Worm (Caenorhabditis elegans) whole organism, L1 larva: ENCODE measurements around the gene srp-3.

Experiments used
- C04F5.9 ChIP-seq: sonication (generic microtip); optimal IDR thresholded peaks from 2 replicates; lab custom pipeline; 2016; ENCODE audit warnings: missing genetic modification characterization, missing compliant biosample characterization
- C34B4.2 ChIP-seq: sonication (generic microtip); optimal IDR thresholded peaks from 2 replicates; lab custom pipeline; 2017; ENCODE audit warnings: mild to moderate bottlenecking, missing genetic modification characterization, missing compliant biosample characterization
- F16B12.6 ChIP-seq: fragments of 150-350 bp; optimal IDR thresholded peaks from 2 replicates; lab custom pipeline; 2014; ENCODE audit warnings: missing biosample characterization, missing genetic modification characterization
- alr-1 ChIP-seq: fragments of 200-800 bp; sonication (Bioruptor generic); optimal IDR thresholded peaks from 2 replicates; lab custom pipeline; 2018; ENCODE audit warnings: borderline replicate concordance, mild to moderate bottlenecking, missing genetic modification characterization, missing compliant biosample characterization
- aly-2 ChIP-seq: fragments of 150-350 bp; optimal IDR thresholded peaks from 2 replicates; lab custom pipeline; 2014; ENCODE audit warnings: missing biosample characterization, missing genetic modification characterization
- ama-1 ChIP-seq: fragments of 150-350 bp; optimal IDR thresholded peaks from 2 replicates; lab custom pipeline; 2014
- blmp-1 ChIP-seq: fragments of 150-350 bp; optimal IDR thresholded peaks from 2 replicates; lab custom pipeline; 2014; ENCODE audit warnings: missing biosample characterization, missing genetic modification characterization
- ceh-63 ChIP-seq: fragments of 200-800 bp; sonication (Bioruptor generic); optimal IDR thresholded peaks from 2 replicates; lab custom pipeline; 2018; ENCODE audit warnings: mild to moderate bottlenecking, missing genetic modification characterization, missing compliant biosample characterization
- ceh-82 ChIP-seq, 3 experiments: fragments of 150-350 bp in 1 of 3; sonication (generic microtip) in 2 of 3; optimal IDR thresholded peaks; 2 replicates each; lab custom pipeline; 2014 to 2017; ENCODE audit warnings: missing biosample characterization in 3 of 3, missing genetic modification characterization in 3 of 3
- ceh-88 ChIP-seq: fragments of 200-800 bp; sonication (Bioruptor generic); IDR thresholded peaks from 2 replicates; pipeline ENCODE4 v1.3.6; 2022; ENCODE audit warnings: missing genetic modification characterization, missing compliant biosample characterization
- dpl-1 ChIP-seq, 3 experiments: fragments of 150-350 bp in 2 of 3; sonication (generic microtip) in 1 of 3; optimal IDR thresholded peaks; 2 replicates each; lab custom pipeline; 2014 to 2017; ENCODE audit warnings: missing biosample characterization in 3 of 3, missing genetic modification characterization in 3 of 3, missing genetic modification reagents in 3 of 3
- dsc-1 ChIP-seq: sonication (generic microtip); optimal IDR thresholded peaks from 2 replicates; lab custom pipeline; 2016; ENCODE audit warnings: mild to moderate bottlenecking, missing genetic modification characterization, missing compliant biosample characterization
- efl-1 ChIP-seq, 4 experiments: fragments of 150-350 bp; optimal IDR thresholded peaks in 3 of 4; peaks in 1 of 4; 1 replicate in 1 of 4; 2 replicates in 3 of 4; lab custom pipeline; 2014; ENCODE audit warnings: missing biosample characterization in 2 of 4, missing genetic modification characterization in 2 of 4, missing genetic modification reagents in 2 of 4
- egl-27 ChIP-seq, 2 experiments: fragments of 150-350 bp in 1 of 2; sonication (generic microtip); optimal IDR thresholded peaks; 3 replicates each; lab custom pipeline; 2017 to 2018; ENCODE audit warnings: missing biosample characterization in 2 of 2, missing genetic modification characterization in 2 of 2, missing genetic modification reagents in 2 of 2
- elt-2 ChIP-seq: sonication (generic microtip); optimal IDR thresholded peaks from 2 replicates; lab custom pipeline; 2016; ENCODE audit warnings: missing genetic modification characterization, mild to moderate bottlenecking, inconsistent platforms, missing compliant biosample characterization, missing genetic modification reagents
- ets-5 ChIP-seq: fragments of 200-800 bp; sonication (Bioruptor generic); IDR thresholded peaks from 2 replicates; pipeline ENCODE4 v1.3.6; 2022; ENCODE audit warnings: missing genetic modification characterization, missing compliant biosample characterization
- fkh-10 ChIP-seq: sonication (generic microtip); optimal IDR thresholded peaks from 2 replicates; lab custom pipeline; 2017; ENCODE audit warnings: missing biosample characterization, missing genetic modification reagents, missing genetic modification characterization
- fos-1 ChIP-seq: fragments of 150-350 bp; optimal IDR thresholded peaks from 2 replicates; lab custom pipeline; 2014; ENCODE audit warnings: missing biosample characterization, missing genetic modification characterization
- grh-1 ChIP-seq: fragments of 200-800 bp; sonication (Bioruptor generic); IDR thresholded peaks from 2 replicates; pipeline ENCODE4 v1.3.6; 2022; ENCODE audit warnings: missing genetic modification reagents, missing genetic modification characterization, missing compliant biosample characterization
- hlh-17 ChIP-seq: fragments of 200-800 bp; sonication (Bioruptor generic); optimal IDR thresholded peaks from 2 replicates; lab custom pipeline; 2018; ENCODE audit warnings: missing genetic modification characterization, mild to moderate bottlenecking, missing compliant biosample characterization, moderate library complexity, borderline replicate concordance
- irx-1 ChIP-seq: sonication (generic microtip); optimal IDR thresholded peaks from 2 replicates; lab custom pipeline; 2016; ENCODE audit warnings: missing genetic modification characterization, missing compliant biosample characterization
- jun-1 ChIP-seq: fragments of 150-350 bp; optimal IDR thresholded peaks from 2 replicates; lab custom pipeline; 2014; ENCODE audit warnings: missing biosample characterization, missing genetic modification reagents, missing genetic modification characterization
- lin-13 ChIP-seq: fragments of 150-350 bp; optimal IDR thresholded peaks from 2 replicates; lab custom pipeline; 2014; ENCODE audit warnings: missing biosample characterization, missing genetic modification reagents, missing genetic modification characterization
- lin-14 ChIP-seq: fragments of 200-800 bp; sonication (Bioruptor generic); optimal IDR thresholded peaks from 2 replicates; lab custom pipeline; 2018; ENCODE audit warnings: mild to moderate bottlenecking, missing genetic modification characterization, moderate library complexity, missing compliant biosample characterization
- lin-15B ChIP-seq: fragments of 150-350 bp; sonication (generic microtip); optimal IDR thresholded peaks from 3 replicates; lab custom pipeline; 2014; ENCODE audit warnings: missing biosample characterization, missing genetic modification characterization
- lsy-2 ChIP-seq, 2 experiments: fragments of 150-350 bp; optimal IDR thresholded peaks; 2 replicates each; lab custom pipeline; 2014; ENCODE audit warnings: missing biosample characterization in 2 of 2, missing genetic modification characterization in 2 of 2
- mab-9 ChIP-seq: fragments of 200-800 bp; sonication (Bioruptor generic); IDR thresholded peaks from 2 replicates; pipeline ENCODE4 v1.3.6; 2022; ENCODE audit warnings: missing genetic modification reagents, missing genetic modification characterization, missing compliant biosample characterization
- mdl-1 ChIP-seq, 2 experiments: fragments of 150-350 bp; optimal IDR thresholded peaks; 2 replicates each; lab custom pipeline; 2014 to 2017; ENCODE audit warnings: missing biosample characterization in 2 of 2, missing genetic modification characterization in 2 of 2, inconsistent platforms in 1 of 2
- mep-1 ChIP-seq: fragments of 150-350 bp; optimal IDR thresholded peaks from 2 replicates; lab custom pipeline; 2014; ENCODE audit warnings: missing biosample characterization, missing genetic modification characterization
- nhr-12 ChIP-seq: sonication (generic microtip); optimal IDR thresholded peaks from 2 replicates; lab custom pipeline; 2017; ENCODE audit warnings: missing biosample characterization, missing genetic modification characterization
- nhr-19 ChIP-seq: fragments of 200-800 bp; sonication (Bioruptor generic); conservative IDR thresholded peaks from 2 replicates; pipeline ENCODE4 v1.3.6; 2022; ENCODE audit warnings: missing genetic modification characterization, missing compliant biosample characterization
- nhr-20 ChIP-seq: sonication (generic microtip); optimal IDR thresholded peaks from 2 replicates; lab custom pipeline; 2016; ENCODE audit warnings: mild to moderate bottlenecking, missing genetic modification characterization, missing compliant biosample characterization
- nhr-237 ChIP-seq: fragments of 150-350 bp; optimal IDR thresholded peaks from 2 replicates; lab custom pipeline; 2014; ENCODE audit warnings: missing biosample characterization, missing genetic modification characterization
- nhr-28 ChIP-seq: fragments of 150-350 bp; optimal IDR thresholded peaks from 2 replicates; lab custom pipeline; 2014; ENCODE audit warnings: missing biosample characterization, missing genetic modification characterization
- nhr-71 ChIP-seq: sonication (generic microtip); optimal IDR thresholded peaks from 2 replicates; lab custom pipeline; 2016; ENCODE audit warnings: mild to moderate bottlenecking, missing genetic modification characterization, moderate library complexity, missing compliant biosample characterization
- nhr-77 ChIP-seq: fragments of 150-350 bp; optimal IDR thresholded peaks from 2 replicates; lab custom pipeline; 2014; ENCODE audit warnings: missing biosample characterization, missing genetic modification characterization
- nhr-84 ChIP-seq: sonication (generic microtip); optimal IDR thresholded peaks from 2 replicates; lab custom pipeline; 2017; ENCODE audit warnings: missing biosample characterization, missing genetic modification characterization
- nhr-90 ChIP-seq: sonication (generic microtip); optimal IDR thresholded peaks from 2 replicates; lab custom pipeline; 2016; ENCODE audit warnings: mild to moderate bottlenecking, missing genetic modification characterization, missing compliant biosample characterization; ENCODE audit not compliant: poor library complexity
- pag-3 ChIP-seq: sonication (generic microtip); optimal IDR thresholded peaks from 2 replicates; lab custom pipeline; 2017; ENCODE audit warnings: missing genetic modification characterization, mild to moderate bottlenecking, missing compliant biosample characterization, antibody characterized with exemption, borderline replicate concordance; ENCODE audit not compliant: insufficient read depth
- pqm-1 ChIP-seq: sonication (generic microtip); optimal IDR thresholded peaks from 3 replicates; lab custom pipeline; 2017; ENCODE audit warnings: missing biosample characterization, missing genetic modification characterization
- skn-1 ChIP-seq: fragments of 150-350 bp; optimal IDR thresholded peaks from 2 replicates; lab custom pipeline; 2014; ENCODE audit warnings: missing biosample characterization, missing genetic modification characterization
- sup-37 ChIP-seq: fragments of 200-800 bp; sonication (Bioruptor generic); optimal IDR thresholded peaks from 2 replicates; lab custom pipeline; 2018; ENCODE audit warnings: mild to moderate bottlenecking, missing genetic modification characterization, missing compliant biosample characterization
- tbx-2 ChIP-seq: sonication (generic microtip); optimal IDR thresholded peaks from 2 replicates; lab custom pipeline; 2016; ENCODE audit warnings: missing genetic modification characterization, missing compliant biosample characterization
- tlp-1 ChIP-seq: fragments of 150-350 bp; optimal IDR thresholded peaks from 2 replicates; lab custom pipeline; 2014; ENCODE audit warnings: missing biosample characterization, missing genetic modification characterization
- unc-30 ChIP-seq: sonication (generic microtip); optimal IDR thresholded peaks from 2 replicates; lab custom pipeline; 2017; ENCODE audit warnings: missing biosample characterization, missing genetic modification characterization
- unc-86 ChIP-seq: sonication (generic microtip); optimal IDR thresholded peaks from 2 replicates; lab custom pipeline; 2016; ENCODE audit warnings: missing genetic modification characterization, missing compliant biosample characterization
- unc-98 ChIP-seq: fragments of 200-800 bp; sonication (Bioruptor generic); IDR thresholded peaks from 2 replicates; pipeline ENCODE4 v1.3.6; 2022; ENCODE audit warnings: missing genetic modification characterization, missing compliant biosample characterization
- vab-15 ChIP-seq: sonication (generic microtip); optimal IDR thresholded peaks from 2 replicates; lab custom pipeline; 2017; ENCODE audit warnings: missing genotype, mild to moderate bottlenecking, missing genetic modification characterization, missing compliant biosample characterization
- zip-4 ChIP-seq: fragments of 200-800 bp; sonication (Bioruptor generic); optimal IDR thresholded peaks from 2 replicates; lab custom pipeline; 2018; ENCODE audit warnings: mild to moderate bottlenecking, missing genetic modification characterization, moderate library complexity, missing compliant biosample characterization
- ztf-11 ChIP-seq, 2 experiments: sonication (generic microtip); optimal IDR thresholded peaks; 2 replicates each; lab custom pipeline; 2016 to 2017; ENCODE audit warnings: missing genetic modification characterization in 2 of 2, missing biosample characterization in 1 of 2, missing compliant biosample characterization in 1 of 2
- ztf-4 ChIP-seq: fragments of 150-350 bp; optimal IDR thresholded peaks from 2 replicates; lab custom pipeline; 2014; ENCODE audit warnings: missing biosample characterization, missing genetic modification characterization

Gene srp-3

ce11 chrV:1868596-1869263, 39.9 kb upstream of the srp-3 start, which contains the start of gene knl-3 (continued):
- TF ChIP-seq nhr-90 (tag; lab: Kevin White, UChicago) (peak; percentile 88), zip-4 (GFP tag; lab: Kevin White, UChicago) (peak; percentile 64), nhr-71 (peak; percentile 92), fos-1 (tag; lab: Kevin White, UChicago) (peak; percentile 71), ztf-4 (tag; lab: Kevin White, UChicago) (peak; percentile 54), ztf-11 (tag; optimal IDR thresholded peaks at IDR 0.05; lab: Kevin White, UChicago) (peak in 1 of 2 experiments; percentile 70), blmp-1 (tag; lab: Kevin White, UChicago) (peak; percentile 52), nhr-28 (no peak), nhr-77 (peak; percentile 76), lin-15B (tag; lab: Kevin White, UChicago) (peak; percentile 89), nhr-12 (tag; lab: Kevin White, UChicago) (no peak), dsc-1 (tag; lab: Kevin White, UChicago) (peak; percentile 89), ets-5 (GFP tag; lab: Robert Waterston, UW) (no peak), nhr-84 (tag; lab: Kevin White, UChicago) (no peak), dpl-1 (GFP tag; optimal IDR thresholded peaks at IDR 0.05; lab: Kevin White, UChicago) (peak; percentile 97 to 98 (median 98)), ceh-88 (GFP tag; lab: Robert Waterston, UW) (peak; percentile 52), nhr-20 (tag; lab: Kevin White, UChicago) (peak; percentile 89), mab-9 (GFP tag; lab: Robert Waterston, UW) (peak; percentile 82), irx-1 (tag; lab: Kevin White, UChicago) (peak; percentile 82), pag-3 (tag; lab: Kevin White, UChicago) (no peak), ceh-82 (tag; optimal IDR thresholded peaks at IDR 0.05; lab: Kevin White, UChicago) (peak; percentile 95 to 96 (median 95)), tlp-1 (tag; lab: Kevin White, UChicago) (no peak), unc-98 (GFP tag; lab: Robert Waterston, UW) (peak; percentile 38; the same call in 1 of the 2 replicates), vab-15 (tag; lab: Kevin White, UChicago) (peak; percentile 45), grh-1 (GFP tag; lab: Robert Waterston, UW) (peak; percentile 88), lsy-2 (tag; optimal IDR thresholded peaks at IDR 0.05; lab: Kevin White, UChicago) (peak; percentile 91), unc-86 (tag; lab: Kevin White, UChicago) (peak; percentile 84), mdl-1 (tag; optimal IDR thresholded peaks at IDR 0.05; lab: Kevin White, UChicago) (peak in 1 of 2 experiments; percentile 84), unc-30 (tag; lab: Kevin White, UChicago) (no peak), C04F5.9 (peak; percentile 17), skn-1 (tag; lab: Kevin White, UChicago) (peak; percentile 82), lin-14 (peak; percentile 96), egl-27 (tag; optimal IDR thresholded peaks at IDR 0.05; lab: Kevin White, UChicago) (no peak), aly-2 (peak; percentile 81), C34B4.2 (tag; lab: Kevin White, UChicago) (no peak), mep-1 (tag; lab: Kevin White, UChicago) (peak; percentile 96), elt-2 (tag; lab: Kevin White, UChicago) (peak; percentile 58), nhr-19 (peak; percentile 91), F16B12.6 (tag; lab: Kevin White, UChicago) (peak; percentile 65), alr-1 (tag; lab: Kevin White, UChicago) (no peak), tbx-2 (tag; lab: Kevin White, UChicago) (peak; percentile 90), hlh-17 (GFP tag; lab: Kevin White, UChicago) (no peak), jun-1 (tag; lab: Kevin White, UChicago) (peak; percentile 74), nhr-237 (peak; percentile 42), sup-37 (peak; percentile 54), efl-1 (optimal IDR thresholded peaks at IDR 0.05; lab: Kevin White, UChicago) (peak; percentile 92 to 97), efl-1 (GFP tag; optimal IDR thresholded peaks at IDR 0.05 in 1 of 2; lab: Kevin White, UChicago) (peak; percentile 97 to 100), ama-1 (no peak), lin-13 (GFP tag; lab: Kevin White, UChicago) (peak; percentile 78), ceh-63 (GFP tag; lab: Kevin White, UChicago) (no peak), pqm-1 (tag; lab: Kevin White, UChicago) (no peak), fkh-10 (GFP tag; lab: Kevin White, UChicago) (peak; percentile 61)
